Worm (Caenorhabditis elegans): ENCODE results near the gene srt-69.

DNA sequence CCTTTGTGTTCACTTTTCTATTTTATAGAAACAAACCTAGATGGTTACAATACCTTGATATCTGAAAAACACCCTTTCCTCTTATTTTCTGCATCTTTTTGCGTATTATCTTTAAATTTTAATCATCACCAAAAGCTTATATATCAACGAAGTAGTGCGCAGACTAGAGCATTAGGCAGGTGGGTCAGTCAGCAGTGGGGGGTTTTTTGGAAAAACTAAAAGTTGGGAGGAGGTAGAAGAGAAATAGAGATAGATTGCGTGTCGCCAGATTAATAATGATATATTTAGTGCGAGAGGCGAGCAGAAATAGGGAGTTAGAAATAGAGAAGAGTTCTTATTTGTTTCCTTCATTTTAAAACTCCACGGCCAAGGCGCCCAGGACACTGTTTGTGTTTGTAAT lies 35.7 kb upstream of the srt-69 start:
- no peak for TF ChIP-seq flt-1 (GFP tag; IDR thresholded peaks at IDR 0.05)
- TF ChIP-seq ref-1 (GFP tag; conservative IDR thresholded peaks at IDR 0.05) = no peak
- no peak for TF ChIP-seq med-1 (GFP tag; optimal IDR thresholded peaks at IDR 0.05; ENCODE audit: insufficient read depth)
- no peak for TF ChIP-seq klf-2 (GFP tag; conservative IDR thresholded peaks at IDR 0.05)
- TF ChIP-seq ztf-23 (GFP tag; IDR thresholded peaks at IDR 0.05) = no peak
- no peak for TF ChIP-seq tab-1 (GFP tag; IDR thresholded peaks at IDR 0.05)

Measured in whole organism, midembryonic.